Fruit fly (Drosophila melanogaster): ENCODE data around the gene CG34177.

The CG34177 gene

DNA sequence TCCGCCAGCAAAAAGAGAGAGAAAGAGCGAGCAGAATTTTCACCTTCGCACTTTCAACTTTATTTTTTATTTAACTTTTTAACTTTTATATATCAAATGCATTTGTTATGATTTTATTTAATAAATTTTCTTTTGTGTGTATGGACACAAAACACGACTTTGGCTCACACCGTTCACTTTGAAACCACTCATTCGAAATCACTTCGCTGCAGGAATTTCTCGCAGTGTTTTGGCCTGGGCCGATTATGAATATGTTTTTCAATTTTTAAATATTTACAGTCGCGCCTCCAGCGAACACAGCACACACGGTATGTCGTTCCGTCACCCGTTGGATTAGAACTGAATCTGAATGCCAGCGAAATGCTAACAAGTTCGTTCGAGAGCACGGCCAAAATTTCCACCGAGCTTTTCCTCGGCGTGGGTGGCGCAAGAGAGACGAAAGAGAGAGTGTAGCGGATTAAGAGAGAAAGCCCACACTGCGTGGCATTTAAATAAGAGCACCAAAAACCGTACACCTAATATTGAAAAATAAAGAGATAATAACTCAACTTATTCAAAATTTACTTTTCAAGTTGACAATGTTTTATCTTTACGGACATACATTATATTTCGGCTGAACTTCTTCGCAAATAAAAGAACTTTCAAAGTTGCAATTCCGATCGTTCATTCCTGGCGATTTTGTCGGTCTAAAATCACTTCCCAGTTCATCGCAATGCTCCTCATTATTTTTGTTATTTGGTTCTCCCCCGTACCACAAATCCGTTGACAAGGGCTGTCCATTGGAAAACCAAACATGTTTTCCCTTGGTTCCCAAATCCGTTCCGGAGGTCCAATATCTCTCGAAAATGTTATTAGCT lies 7.4 kb downstream of the CG34177 start, which contains the start of gene CG15431 (continued):
- no peak for TF ChIP-seq Dref (GFP tag; IDR thresholded peaks at IDR 0.05)
- no peak for TF ChIP-seq cato (GFP tag; optimal IDR thresholded peaks at IDR 0.05; ENCODE audit: borderline replicate concordance)
- peak; percentile 52; the same call in 2 of the 3 replicates for TF ChIP-seq ase (GFP tag; IDR thresholded peaks at IDR 0.05)
- TF ChIP-seq CG4282 (GFP tag; optimal IDR thresholded peaks at IDR 0.05), result no peak
- TF ChIP-seq HmgZ (tag; optimal IDR thresholded peaks at IDR 0.05), result peak; percentile 24
- peak; percentile 81 for TF ChIP-seq abd-A (tag; optimal IDR thresholded peaks at IDR 0.05)
- no peak for TF ChIP-seq mld (GFP tag; IDR thresholded peaks at IDR 0.05; ENCODE audit: partially characterized antibody)
- TF ChIP-seq Xbp1 (GFP tag; optimal IDR thresholded peaks at IDR 0.05), result peak; percentile 65
- no peak for TF ChIP-seq pros (GFP tag; optimal IDR thresholded peaks at IDR 0.05)
- peak; percentile 42; the same call in 1 of the 2 replicates for TF ChIP-seq Adf1 (GFP tag; IDR thresholded peaks at IDR 0.05)
- TF ChIP-seq mam (GFP tag; optimal IDR thresholded peaks at IDR 0.05), result peak; percentile 44
- peak; percentile 75 for TF ChIP-seq CG2120 (GFP tag; optimal IDR thresholded peaks at IDR 0.05)
- TF ChIP-seq CG1602 (GFP tag; optimal IDR thresholded peaks at IDR 0.05), result no peak
- no peak for TF ChIP-seq CG7928 (GFP tag; optimal IDR thresholded peaks at IDR 0.05)
- TF ChIP-seq Ada2b (GFP tag; IDR thresholded peaks at IDR 0.05), result peak; percentile 55; the same call in 1 of the 2 replicates
- TF ChIP-seq CG16863 (GFP tag; optimal IDR thresholded peaks at IDR 0.05), result no peak
- TF ChIP-seq vvl (GFP tag; IDR thresholded peaks at IDR 0.05), result peak; percentile 76
- TF ChIP-seq bigmax (GFP tag; optimal IDR thresholded peaks at IDR 0.05), result no peak
- peak; percentile 16 for TF ChIP-seq Hr3 (GFP tag; optimal IDR thresholded peaks at IDR 0.05)
- peak; percentile 25 for TF ChIP-seq CG12744 (GFP tag; optimal IDR thresholded peaks at IDR 0.05)
- no peak for TF ChIP-seq Lim3 (GFP tag; IDR thresholded peaks at IDR 0.05)
- TF ChIP-seq Fer3 (tag; optimal IDR thresholded peaks at IDR 0.05), result peak; percentile 59
- no peak for TF ChIP-seq tio (GFP tag; optimal IDR thresholded peaks at IDR 0.05)
- peak; percentile 5 for TF ChIP-seq ftz-f1 (GFP tag; optimal IDR thresholded peaks at IDR 0.05)
- TF ChIP-seq Gug (GFP tag; IDR thresholded peaks at IDR 0.05), result peak; percentile 33; the same call in 1 of the 4 replicates
- no peak for TF ChIP-seq grn (GFP tag; optimal IDR thresholded peaks at IDR 0.05)
- TF ChIP-seq Chrac-16 (GFP tag; optimal IDR thresholded peaks at IDR 0.05), result no peak
- TF ChIP-seq CG1233 (GFP tag; optimal IDR thresholded peaks at IDR 0.05), result peak; percentile 30
- peak; percentile 18 for TF ChIP-seq gcm2 (GFP tag; optimal IDR thresholded peaks at IDR 0.05)
- TF ChIP-seq Vsx1 (GFP tag; optimal IDR thresholded peaks at IDR 0.05), result no peak
- no peak for TF ChIP-seq CG2875 (GFP tag; optimal IDR thresholded peaks at IDR 0.05)
- TF ChIP-seq CG9215 (GFP tag; IDR thresholded peaks at IDR 0.05), result peak; percentile 56
- TF ChIP-seq her (GFP tag; optimal IDR thresholded peaks at IDR 0.05), result no peak
- no peak for TF ChIP-seq Camta (GFP tag; optimal IDR thresholded peaks at IDR 0.05)
- no peak for TF ChIP-seq br (optimal IDR thresholded peaks at IDR 0.05)
- peak; percentile 25 for TF ChIP-seq fd96Cb (tag; optimal IDR thresholded peaks at IDR 0.05)
- 0 out of 2 replicates have a peak, but pooled peaks have one; percentile 63 for TF ChIP-seq CG16779 (GFP tag; IDR thresholded peaks at IDR 0.05)
- no peak for TF ChIP-seq wdn (GFP tag; IDR thresholded peaks at IDR 0.05)
- TF ChIP-seq Trl (optimal IDR thresholded peaks at IDR 0.05), result peak; percentile 73 to 82
- TF ChIP-seq Trl (GFP tag; optimal IDR thresholded peaks at IDR 0.05), result no peak
- TF ChIP-seq danr (GFP tag; IDR thresholded peaks at IDR 0.05), result no peak
- peak; percentile 25 for TF ChIP-seq tup (GFP tag; optimal IDR thresholded peaks at IDR 0.05)
- TF ChIP-seq CG4424 (GFP tag; optimal IDR thresholded peaks at IDR 0.05), result peak; percentile 17
- no peak for TF ChIP-seq sna (GFP tag; IDR thresholded peaks at IDR 0.05; ENCODE audit: partially characterized antibody)
- TF ChIP-seq Antp (GFP tag; optimal IDR thresholded peaks at IDR 0.05), result no peak
- TF ChIP-seq CG10147 (GFP tag; optimal IDR thresholded peaks at IDR 0.05), result peak; percentile 28
- peak; percentile 77; the same call in 2 of the 3 replicates for TF ChIP-seq Dbx (GFP tag; IDR thresholded peaks at IDR 0.05)
- no peak for TF ChIP-seq pb (GFP tag; optimal IDR thresholded peaks at IDR 0.05)
- peak; percentile 25 for TF ChIP-seq CG13624 (GFP tag; optimal IDR thresholded peaks at IDR 0.05)
- no peak for TF ChIP-seq GATAe (GFP tag; conservative IDR thresholded peaks at IDR 0.05)
- TF ChIP-seq CG2712 (tag; optimal IDR thresholded peaks at IDR 0.05), result peak; percentile 40

Data from whole organism, embryonic.